Fruit fly (Drosophila melanogaster) whole organism, embryonic: ENCODE data around the gene sif.

ENCODE experiments used
- ATbp ChIP-seq: fragments of 200-800 bp; sonication (Bioruptor generic); optimal IDR thresholded peaks from 2 replicates; lab custom pipeline; 2017; ENCODE audit warnings: missing biosample characterization, mild to moderate bottlenecking, missing genetic modification characterization, missing genetic modification reagents
- Awh ChIP-seq: fragments of 200-800 bp; sonication (Bioruptor generic); IDR thresholded peaks from 2 replicates; pipeline ENCODE4, ENCODE4 v1.3.6; 2022; ENCODE audit warnings: missing biosample characterization, missing genetic modification characterization
- CG10654 ChIP-seq: fragments of 200-800 bp; sonication (Bioruptor generic); optimal IDR thresholded peaks from 2 replicates; lab custom pipeline; 2016; ENCODE audit warnings: missing biosample characterization, missing genetic modification characterization
- CG12659 ChIP-seq: fragments of 200-800 bp; sonication (Bioruptor generic); optimal IDR thresholded peaks from 3 replicates; lab custom pipeline; 2017; ENCODE audit warnings: mild to moderate bottlenecking, missing biosample characterization, missing genetic modification reagents, missing genetic modification characterization
- CG1529 ChIP-seq: fragments of 200-800 bp; sonication (Bioruptor generic); optimal IDR thresholded peaks from 3 replicates; lab custom pipeline; 2018; ENCODE audit warnings: missing biosample characterization, missing genetic modification characterization
- CG16815 ChIP-seq: fragments of 200-800 bp; sonication (Bioruptor generic); optimal IDR thresholded peaks from 3 replicates; lab custom pipeline; 2017; ENCODE audit warnings: missing biosample characterization, mild to moderate bottlenecking, missing genetic modification characterization
- CG17385 ChIP-seq: fragments of 200-800 bp; sonication (Bioruptor generic); optimal IDR thresholded peaks from 3 replicates; lab custom pipeline; 2018; ENCODE audit warnings: missing biosample characterization, mild to moderate bottlenecking, missing genetic modification characterization
- CG17568 ChIP-seq: fragments of 200-800 bp; sonication (Bioruptor generic); optimal IDR thresholded peaks from 2 replicates; lab custom pipeline; 2018; ENCODE audit warnings: missing biosample characterization, mild to moderate bottlenecking, missing genetic modification characterization, moderate library complexity
- CG3726 ChIP-seq: fragments of 200-800 bp; sonication (Bioruptor generic); IDR thresholded peaks from 3 replicates; pipeline ENCODE4, ENCODE4 v1.3.6; 2022; ENCODE audit warnings: missing biosample characterization, missing genetic modification characterization
- CG4707 ChIP-seq: fragments of 200-800 bp; sonication (Bioruptor generic); optimal IDR thresholded peaks from 2 replicates; lab custom pipeline; 2018; ENCODE audit warnings: missing biosample characterization, mild to moderate bottlenecking, missing genetic modification characterization, moderate library complexity
- CG6254 ChIP-seq: fragments of 200-800 bp; sonication (Bioruptor generic); optimal IDR thresholded peaks from 3 replicates; lab custom pipeline; 2017; ENCODE audit warnings: mild to moderate bottlenecking, missing biosample characterization, missing genetic modification reagents, missing genetic modification characterization
- CG6765 ChIP-seq: fragments of 200-800 bp; sonication (Bioruptor generic); optimal IDR thresholded peaks from 3 replicates; lab custom pipeline; 2017; ENCODE audit warnings: missing biosample characterization, mild to moderate bottlenecking, missing genetic modification characterization
- CG7372 ChIP-seq: fragments of 200-800 bp; sonication (Bioruptor generic); IDR thresholded peaks from 2 replicates; pipeline ENCODE4 v1.3.6; 2022; ENCODE audit warnings: missing biosample characterization, missing genetic modification characterization
- CG7963 ChIP-seq: fragments of 200-800 bp; sonication (Bioruptor generic); IDR thresholded peaks from 3 replicates; pipeline ENCODE4 v1.3.6; 2022; ENCODE audit warnings: missing biosample characterization, missing genetic modification characterization; ENCODE audit not compliant: partially characterized antibody
- CG8290 ChIP-seq, 3 experiments: fragments of 200-800 bp; sonication (Bioruptor generic); optimal IDR thresholded peaks; 2 replicates each; lab custom pipeline; 2016 to 2019; ENCODE audit warnings: missing biosample characterization in 3 of 3, missing genetic modification characterization in 3 of 3, mild to moderate bottlenecking in 2 of 3, moderate library complexity in 1 of 3
- CG9437 ChIP-seq: fragments of 200-800 bp; sonication (Bioruptor generic); optimal IDR thresholded peaks from 2 replicates; lab custom pipeline; 2018; ENCODE audit warnings: missing biosample characterization, mild to moderate bottlenecking, missing genetic modification characterization
- Doc2 ChIP-seq: fragments of 200-800 bp; sonication (Bioruptor generic); IDR thresholded peaks from 2 replicates; pipeline ENCODE4 v1.3.6; 2022; ENCODE audit warnings: missing biosample characterization, missing genetic modification characterization
- Ets65A ChIP-seq: fragments of 200-800 bp; sonication (Bioruptor generic); peaks from one replicate; lab custom pipeline; 2016; ENCODE audit warnings: missing biosample characterization, missing genetic modification characterization
- Fer3 ChIP-seq: fragments of 200-800 bp; sonication (Bioruptor generic); optimal IDR thresholded peaks from 2 replicates; lab custom pipeline; 2018; ENCODE audit warnings: missing biosample characterization, mild to moderate bottlenecking, missing genetic modification characterization, moderate library complexity
- Lim3 ChIP-seq: fragments of 200-800 bp; sonication (Bioruptor generic); IDR thresholded peaks from 2 replicates; pipeline ENCODE4 v1.3.6; 2022; ENCODE audit warnings: missing biosample characterization, missing genetic modification characterization
- cad ChIP-seq: fragments of >200 bp; optimal IDR thresholded peaks from 2 replicates; lab custom pipeline; 2017; ENCODE audit warnings: missing biosample characterization, missing genetic modification characterization
- chinmo ChIP-seq: fragments of 200-800 bp; sonication (Bioruptor generic); IDR thresholded peaks from 4 replicates; pipeline ENCODE4 v1.3.6; 2022; ENCODE audit warnings: missing biosample characterization, missing genetic modification characterization; ENCODE audit not compliant: partially characterized antibody
- chm ChIP-seq: fragments of 200-800 bp; sonication (Bioruptor generic); IDR thresholded peaks from 2 replicates; pipeline ENCODE4 v1.3.6; 2022; ENCODE audit warnings: missing biosample characterization, missing genetic modification characterization
- crp ChIP-seq, 2 experiments: fragments of 200-800 bp; sonication (Bioruptor generic); optimal IDR thresholded peaks; 2 replicates in 1 of 2; 3 replicates in 1 of 2; lab custom pipeline; 2017; ENCODE audit warnings: missing biosample characterization in 2 of 2, missing genetic modification characterization in 2 of 2, mild to moderate bottlenecking in 1 of 2, moderate library complexity in 1 of 2
- fd64A ChIP-seq: fragments of 200-800 bp; sonication (Bioruptor generic); optimal IDR thresholded peaks from 3 replicates; lab custom pipeline; 2018; ENCODE audit warnings: missing biosample characterization, mild to moderate bottlenecking, missing genetic modification characterization
- gt ChIP-seq: fragments of 200-800 bp; sonication (Bioruptor generic); IDR thresholded peaks from 2 replicates; pipeline ENCODE4 v1.3.6; 2022; ENCODE audit warnings: missing biosample characterization, missing genetic modification characterization
- hb ChIP-seq: fragments of 200-800 bp; sonication (Bioruptor generic); IDR thresholded peaks from 3 replicates; pipeline ENCODE4 v1.3.6; 2022; ENCODE audit warnings: missing biosample characterization, missing genetic modification characterization; ENCODE audit not compliant: partially characterized antibody
- her ChIP-seq: fragments of 200-800 bp; sonication (Bioruptor generic); optimal IDR thresholded peaks from 2 replicates; lab custom pipeline; 2016; ENCODE audit warnings: missing biosample characterization, missing genetic modification characterization
- lbe ChIP-seq: fragments of 200-800 bp; sonication (Bioruptor generic); optimal IDR thresholded peaks from 2 replicates; lab custom pipeline; 2016; ENCODE audit warnings: missing biosample characterization, mild to moderate bottlenecking, missing genetic modification characterization
- oc ChIP-seq: fragments of 200-800 bp; sonication (Bioruptor generic); optimal IDR thresholded peaks from 2 replicates; lab custom pipeline; 2018; ENCODE audit warnings: missing biosample characterization, mild to moderate bottlenecking, missing genetic modification characterization, moderate library complexity
- peb ChIP-seq: fragments of 200-800 bp; sonication (Bioruptor generic); IDR thresholded peaks from 2 replicates; pipeline ENCODE4 v1.3.6; 2022; ENCODE audit warnings: missing biosample characterization, missing genetic modification characterization
- psq ChIP-seq: fragments of 200-800 bp; sonication (Bioruptor generic); optimal IDR thresholded peaks from 2 replicates; lab custom pipeline; 2017; ENCODE audit warnings: missing biosample characterization, missing genetic modification characterization
- twi ChIP-seq: fragments of 200-800 bp; optimal IDR thresholded peaks from 2 replicates; lab custom pipeline; 2019; ENCODE audit warnings: missing biosample characterization, mild to moderate bottlenecking, missing genetic modification characterization, moderate library complexity
- zen2 ChIP-seq: fragments of 200-800 bp; sonication (Bioruptor generic); IDR thresholded peaks from 3 replicates; pipeline ENCODE4 v1.3.6; 2022; ENCODE audit warnings: missing biosample characterization, missing genetic modification characterization; ENCODE audit not compliant: partially characterized antibody

sif gene

dm6 chr3L:5639474-5639873, 18.2 kb upstream of the sif start (continued):
- TF ChIP-seq CG17385 (GFP tag; lab: Kevin White, UChicago) (no peak), CG9437 (GFP tag; lab: Kevin White, UChicago) (no peak), CG16815 (GFP tag; lab: Kevin White, UChicago) (no peak), CG12659 (GFP tag; lab: Kevin White, UChicago) (no peak), CG1529 (GFP tag; lab: Kevin White, UChicago) (no peak), CG4707 (GFP tag; lab: Kevin White, UChicago) (no peak), psq (GFP tag; lab: Kevin White, UChicago) (no peak)

DNA sequence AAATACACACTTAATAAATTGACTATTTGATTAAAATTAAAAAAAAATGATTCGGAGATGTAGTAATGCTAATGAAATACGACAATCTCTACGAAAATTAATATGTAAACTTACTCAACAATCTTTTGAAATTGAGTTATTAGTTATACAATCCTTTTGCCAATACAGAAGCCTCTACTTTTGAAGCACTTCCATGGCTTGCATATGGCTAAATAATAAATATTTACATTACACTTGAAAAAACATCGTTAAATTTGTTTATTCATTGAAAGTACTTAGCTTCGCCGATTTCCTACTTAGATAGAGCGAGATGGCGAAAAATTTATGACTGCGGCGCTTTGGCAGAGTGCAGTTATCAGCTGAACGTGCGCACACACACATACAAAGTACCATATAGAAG, 17.0 kb upstream of the sif start:
- TF ChIP-seq CG6765, result no peak
- no peak for TF ChIP-seq Awh (GFP tag; lab: Robert Waterston, UW)
- no peak for TF ChIP-seq CG8290 (GFP tag; optimal IDR thresholded peaks at IDR 0.05; lab: Kevin White, UChicago)
- TF ChIP-seq CG8290 (tag; optimal IDR thresholded peaks at IDR 0.05; lab: Kevin White, UChicago), result no peak
- no peak for TF ChIP-seq gt
- TF ChIP-seq CG10654, result no peak
- no peak for TF ChIP-seq peb (GFP tag; lab: Robert Waterston, UW)
- TF ChIP-seq CG6254, result no peak
- no peak for TF ChIP-seq Lim3 (GFP tag; lab: Robert Waterston, UW)
- no peak for TF ChIP-seq crp (GFP tag; optimal IDR thresholded peaks at IDR 0.05; lab: Kevin White, UChicago)
- TF ChIP-seq, all 482 proteins: peak for 0

- TF ChIP-seq twi (tag; lab: Kevin White, UChicago), result no peak
- no peak for TF ChIP-seq CG7963 (GFP tag; lab: Robert Waterston, UW)
- no peak for TF ChIP-seq CG3726 (GFP tag; lab: Robert Waterston, UW)
- TF ChIP-seq hb (GFP tag; lab: Robert Waterston, UW), result no peak
- TF ChIP-seq chinmo (GFP tag; lab: Robert Waterston, UW), result no peak
- TF ChIP-seq Ets65A, result peak; percentile 73
- peak; percentile 50; the same call in 1 of the 2 replicates for TF ChIP-seq CG7372 (GFP tag; lab: Robert Waterston, UW)
Observed at dm6 chr3L:5641120-5641519, 16.6 kb upstream of the sif start.

dm6 chr3L:5641547-5641946, 16.2 kb upstream of the sif start:
- TF ChIP-seq CG3726 (GFP tag; lab: Robert Waterston, UW), result no peak
- TF ChIP-seq her (GFP tag; lab: Kevin White, UChicago), result no peak
- no peak for TF ChIP-seq Fer3 (tag; lab: Kevin White, UChicago)
- no peak for TF ChIP-seq CG17568 (GFP tag; lab: Kevin White, UChicago)
- TF ChIP-seq cad, result no peak
- no peak for TF ChIP-seq oc
- no peak for TF ChIP-seq zen2 (GFP tag; lab: Robert Waterston, UW)
- TF ChIP-seq ATbp (GFP tag; lab: Kevin White, UChicago), result no peak
- TF ChIP-seq fd64A (GFP tag; lab: Kevin White, UChicago), result no peak
- no peak for TF ChIP-seq Doc2 (GFP tag; lab: Robert Waterston, UW)
- TF ChIP-seq lbe (GFP tag; lab: Kevin White, UChicago), result no peak
- TF ChIP-seq chm (GFP tag; lab: Robert Waterston, UW), result no peak
